Fruit fly (Drosophila melanogaster): ENCODE data around the gene ICA69.

The ICA69 gene

DNA sequence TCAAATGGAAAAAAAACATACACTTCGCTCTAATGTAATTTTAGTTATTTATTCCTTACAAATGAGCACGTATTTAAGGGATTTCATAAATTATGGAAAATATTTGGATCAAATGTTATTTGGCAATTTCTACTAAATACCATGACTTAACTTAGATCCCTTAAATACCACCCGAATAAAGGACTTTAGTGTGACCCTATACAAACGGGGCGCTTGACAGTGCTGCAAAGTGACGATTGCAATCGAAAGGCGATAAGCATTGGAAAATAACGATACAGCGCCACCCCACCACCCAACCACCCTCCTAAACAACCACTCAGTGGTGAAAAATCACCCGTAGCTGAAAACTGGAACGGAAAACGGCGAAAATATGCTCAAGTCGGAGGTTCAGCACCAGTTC is at the start of gene ICA69:
ICA69 (plus strand) TSS at position 20 of the 400 bp plus-strand sequence.
- TF ChIP-seq OdsH (GFP tag; optimal IDR thresholded peaks at IDR 0.05) = no peak
- TF ChIP-seq Abd-B (GFP tag; optimal IDR thresholded peaks at IDR 0.05) = no peak
- no peak for TF ChIP-seq woc (GFP tag; optimal IDR thresholded peaks at IDR 0.05)
- no peak for TF ChIP-seq GATAd (GFP tag; optimal IDR thresholded peaks at IDR 0.05)
- no peak for TF ChIP-seq dmrt93B (GFP tag; optimal IDR thresholded peaks at IDR 0.05)
- no peak for TF ChIP-seq Hnf4 (GFP tag; optimal IDR thresholded peaks at IDR 0.05)
- no peak for TF ChIP-seq pan (optimal IDR thresholded peaks at IDR 0.05)
- no peak for TF ChIP-seq tai (GFP tag; optimal IDR thresholded peaks at IDR 0.05)
- TF ChIP-seq foxo (GFP tag; optimal IDR thresholded peaks at IDR 0.05) = no peak
- no peak for TF ChIP-seq Dfd (GFP tag; optimal IDR thresholded peaks at IDR 0.05)
- no peak for TF ChIP-seq sv (GFP tag; optimal IDR thresholded peaks at IDR 0.05)
- no peak for TF ChIP-seq sage (GFP tag; optimal IDR thresholded peaks at IDR 0.05)
- TF ChIP-seq lola (GFP tag; optimal IDR thresholded peaks at IDR 0.05) = no peak
- TF ChIP-seq CG9705 (GFP tag; optimal IDR thresholded peaks at IDR 0.05) = no peak
- TF ChIP-seq HLH106 (tag; optimal IDR thresholded peaks at IDR 0.05) = no peak
- no peak for TF ChIP-seq fru (GFP tag; optimal IDR thresholded peaks at IDR 0.05)
- no peak for TF ChIP-seq dl (GFP tag; optimal IDR thresholded peaks at IDR 0.05; ENCODE audit: insufficient read depth in 1 of 2, partially characterized antibody in 2 of 2)

DNA sequence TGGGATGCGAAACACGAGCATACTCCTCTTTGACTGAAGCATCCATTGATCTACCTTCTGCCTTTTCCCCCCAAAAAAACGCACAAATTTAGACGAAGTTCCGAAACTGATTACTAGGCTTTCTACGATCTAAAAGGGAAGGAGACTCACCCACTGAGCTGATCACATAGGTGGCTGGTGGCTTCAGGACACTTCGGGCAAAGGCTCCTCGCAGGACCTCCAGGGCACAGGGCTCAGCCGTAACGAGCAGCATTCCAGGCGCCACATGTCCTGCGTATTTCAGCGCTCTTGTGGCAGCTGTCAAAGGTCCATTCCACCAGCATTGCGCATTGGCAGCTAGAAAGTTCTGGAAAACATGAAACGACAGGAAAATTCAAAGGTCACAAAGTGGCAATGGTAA is 42.4 kb upstream of the ICA69 start, which contains the start of gene CG33285:
CG33285 (minus strand) TSS at position 101 of the 400 bp plus-strand sequence.
- TF ChIP-seq sage (GFP tag; optimal IDR thresholded peaks at IDR 0.05) (no peak), Rel (GFP tag; optimal IDR thresholded peaks at IDR 0.05) (no peak), Rel (tag; optimal IDR thresholded peaks at IDR 0.05) (no peak), CrebA (GFP tag; optimal IDR thresholded peaks at IDR 0.05; ENCODE audit: borderline replicate concordance) (no peak), OdsH (GFP tag; optimal IDR thresholded peaks at IDR 0.05) (no peak), woc (GFP tag; optimal IDR thresholded peaks at IDR 0.05) (no peak), Dfd (GFP tag; optimal IDR thresholded peaks at IDR 0.05) (no peak), lola (GFP tag; optimal IDR thresholded peaks at IDR 0.05) (no peak), Hr78 (GFP tag; optimal IDR thresholded peaks at IDR 0.05) (no peak)

DNA sequence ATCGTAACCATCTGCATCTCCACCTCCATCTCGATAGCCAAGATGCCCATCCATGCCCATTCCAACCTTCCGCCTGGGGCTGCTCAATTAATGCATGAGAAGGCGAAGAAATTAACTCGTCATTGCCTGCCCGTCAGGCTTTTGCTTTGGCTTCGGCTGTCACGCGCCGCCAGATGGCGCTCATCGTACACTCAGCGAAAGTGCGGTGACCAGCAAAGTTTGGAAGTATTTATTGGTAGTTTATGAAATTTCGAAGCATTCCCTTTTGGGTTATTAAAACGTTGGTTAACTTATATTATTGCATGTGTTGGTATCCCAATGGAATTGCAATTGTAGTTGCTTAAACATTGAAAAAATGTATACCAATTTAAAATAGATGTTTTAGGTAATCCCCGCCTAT is 41.0 kb upstream of the ICA69 start:
- TF ChIP-seq brk (GFP tag; optimal IDR thresholded peaks at IDR 0.05) = no peak

DNA sequence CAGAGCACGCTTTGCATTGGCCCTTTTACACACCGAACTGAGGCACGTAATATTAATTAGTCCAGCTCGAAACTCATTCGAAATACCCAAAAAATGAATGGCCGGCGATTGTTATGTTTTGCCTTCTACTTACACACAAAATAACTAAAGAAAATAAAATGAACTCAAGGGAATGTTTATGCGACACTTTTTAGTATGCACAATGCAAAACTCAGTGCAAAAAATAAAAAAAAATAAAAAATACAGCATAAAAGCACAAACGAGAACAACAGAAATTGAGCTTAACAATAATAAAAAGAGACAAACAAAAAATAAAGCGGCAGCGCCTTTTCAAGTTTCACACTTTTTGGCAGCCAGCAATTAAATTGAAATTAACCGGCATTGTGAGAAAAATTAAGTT is 33.9 kb upstream of the ICA69 start:
- TF ChIP-seq usp (GFP tag; optimal IDR thresholded peaks at IDR 0.05) (no peak), psq (GFP tag; optimal IDR thresholded peaks at IDR 0.05) (no peak), tai (GFP tag; optimal IDR thresholded peaks at IDR 0.05) (no peak), N (GFP tag; optimal IDR thresholded peaks at IDR 0.05) (no peak), fru (GFP tag; optimal IDR thresholded peaks at IDR 0.05) (no peak), Mio (GFP tag; optimal IDR thresholded peaks at IDR 0.05) (no peak), foxo (GFP tag; optimal IDR thresholded peaks at IDR 0.05) (no peak), woc (GFP tag; optimal IDR thresholded peaks at IDR 0.05) (no peak), dsf (GFP tag; optimal IDR thresholded peaks at IDR 0.05; ENCODE audit: borderline replicate concordance) (no peak), dmrt93B (GFP tag; optimal IDR thresholded peaks at IDR 0.05) (no peak), Jra (GFP tag; optimal IDR thresholded peaks at IDR 0.05) (no peak), Dif (GFP tag; optimal IDR thresholded peaks at IDR 0.05; ENCODE audit: partially characterized antibody) (no peak), GATAd (GFP tag; optimal IDR thresholded peaks at IDR 0.05) (no peak), dl (GFP tag; optimal IDR thresholded peaks at IDR 0.05; ENCODE audit: insufficient read depth in 1 of 2, partially characterized antibody in 2 of 2) (no peak), HLH106 (tag; optimal IDR thresholded peaks at IDR 0.05) (no peak), h (GFP tag; optimal IDR thresholded peaks at IDR 0.05) (no peak), OdsH (GFP tag; optimal IDR thresholded peaks at IDR 0.05) (no peak), Hnf4 (GFP tag; optimal IDR thresholded peaks at IDR 0.05) (no peak), jim (GFP tag; optimal IDR thresholded peaks at IDR 0.05) (no peak), Abd-B (GFP tag; optimal IDR thresholded peaks at IDR 0.05) (no peak)

DNA sequence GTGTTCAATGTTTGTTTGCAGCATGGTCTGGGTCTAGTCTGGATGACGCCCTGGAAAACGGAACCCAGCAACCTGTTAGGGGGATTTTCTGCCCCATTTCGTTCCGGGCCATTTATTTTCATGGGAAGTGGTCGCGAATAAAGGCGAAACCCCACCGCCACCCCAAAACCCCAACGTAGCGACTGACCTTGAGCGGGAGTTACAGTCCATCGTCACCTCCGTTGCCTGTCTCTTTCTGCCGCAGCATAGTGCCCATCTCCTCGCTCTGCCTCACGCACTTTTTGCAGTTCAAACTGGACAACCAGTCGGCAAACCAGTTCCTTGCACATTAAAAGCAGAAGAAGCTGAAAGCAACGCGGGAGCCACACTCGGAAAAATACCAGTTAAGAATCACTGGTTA is 32.6 kb upstream of the ICA69 start:
- TF ChIP-seq sage (GFP tag; optimal IDR thresholded peaks at IDR 0.05) (no peak), Jra (GFP tag; optimal IDR thresholded peaks at IDR 0.05) (no peak), rgr (GFP tag; optimal IDR thresholded peaks at IDR 0.05) (no peak), Vsx2 (GFP tag; optimal IDR thresholded peaks at IDR 0.05; ENCODE audit: partially characterized antibody) (peak; percentile 4), tai (GFP tag; optimal IDR thresholded peaks at IDR 0.05) (no peak), Rel (GFP tag; optimal IDR thresholded peaks at IDR 0.05) (no peak), Rel (tag; optimal IDR thresholded peaks at IDR 0.05) (peak; percentile 35), CrebA (GFP tag; optimal IDR thresholded peaks at IDR 0.05; ENCODE audit: borderline replicate concordance) (no peak), Dif (GFP tag; optimal IDR thresholded peaks at IDR 0.05; ENCODE audit: partially characterized antibody) (peak; percentile 36), Hr83 (GFP tag; optimal IDR thresholded peaks at IDR 0.05; ENCODE audit: poor library complexity, severe bottlenecking) (peak; percentile 35)
